Worm (Caenorhabditis elegans): ENCODE results near the gene nhr-8.

Gene nhr-8

DNA sequence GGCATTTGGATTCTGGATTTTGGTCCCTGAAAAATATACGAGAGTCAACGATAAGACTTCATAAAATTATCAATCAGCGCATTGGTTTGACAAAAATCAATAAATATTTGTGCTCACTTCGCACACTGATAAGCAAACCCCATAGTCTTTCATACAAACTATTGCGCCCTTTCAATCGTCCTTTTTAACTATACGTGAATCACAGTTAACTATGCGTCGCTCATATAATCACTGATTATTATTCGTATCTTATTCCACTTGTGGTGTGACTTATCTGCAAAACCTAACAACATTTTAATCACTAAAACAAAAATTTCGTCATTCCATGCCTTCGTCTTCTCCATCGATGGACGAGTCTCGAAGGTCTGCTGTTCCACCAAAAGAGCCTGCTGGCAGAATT lies at the start of gene nhr-8:
Gene nhr-8, plus strand, starts transcription at position 160 of the 400 bp plus-strand sequence.
- TF ChIP-seq dao-5 (tag; optimal IDR thresholded peaks at IDR 0.05) (no peak), him-1 (tag; optimal IDR thresholded peaks at IDR 0.05) (no peak), W03F9.2 (tag; optimal IDR thresholded peaks at IDR 0.05) (no peak)

DNA sequence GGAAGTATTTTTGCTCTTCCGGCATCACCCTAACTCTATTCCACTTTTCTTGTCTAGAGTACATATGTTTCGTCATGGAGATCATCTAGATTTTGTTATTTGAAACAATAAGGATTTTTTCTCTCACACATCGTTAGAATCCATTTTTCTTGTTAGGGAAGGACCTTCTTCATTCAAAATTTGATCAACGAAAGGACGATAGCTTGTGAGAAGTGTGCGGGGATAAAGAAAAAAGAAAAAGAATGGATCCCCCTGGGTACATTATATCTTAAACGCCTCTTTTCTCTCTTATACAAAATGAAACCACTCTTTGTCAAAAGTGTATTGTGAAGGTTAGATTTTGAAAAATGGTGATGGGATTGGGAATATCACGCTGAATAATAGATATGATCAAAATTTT lies 49.2 kb upstream of the nhr-8 start:
- TF ChIP-seq dao-5 (tag; optimal IDR thresholded peaks at IDR 0.05) (no peak), him-1 (tag; optimal IDR thresholded peaks at IDR 0.05) (no peak), W03F9.2 (tag; optimal IDR thresholded peaks at IDR 0.05) (no peak)

DNA sequence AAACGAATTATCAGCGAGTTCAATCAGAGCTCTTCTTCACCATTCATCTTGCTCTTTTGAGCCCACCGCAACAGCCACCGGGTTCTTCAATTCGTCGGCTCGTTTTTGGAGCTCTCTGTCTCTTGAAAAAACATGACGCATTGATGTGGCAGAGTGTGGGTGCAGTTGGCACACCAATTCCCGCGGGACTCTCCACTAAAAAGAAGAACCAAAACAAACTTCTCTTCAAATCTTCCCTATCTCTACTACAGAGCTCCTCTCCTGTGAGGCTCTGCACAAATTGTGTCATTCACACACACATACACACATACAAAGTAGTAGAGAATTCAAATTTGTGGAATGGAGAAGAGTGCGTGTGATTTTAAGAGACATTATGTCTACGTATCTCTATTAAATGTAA lies 47.8 kb upstream of the nhr-8 start:
- no peak for TF ChIP-seq dao-5 (tag; optimal IDR thresholded peaks at IDR 0.05)
- TF ChIP-seq him-1 (tag; optimal IDR thresholded peaks at IDR 0.05): peak; percentile 43

DNA sequence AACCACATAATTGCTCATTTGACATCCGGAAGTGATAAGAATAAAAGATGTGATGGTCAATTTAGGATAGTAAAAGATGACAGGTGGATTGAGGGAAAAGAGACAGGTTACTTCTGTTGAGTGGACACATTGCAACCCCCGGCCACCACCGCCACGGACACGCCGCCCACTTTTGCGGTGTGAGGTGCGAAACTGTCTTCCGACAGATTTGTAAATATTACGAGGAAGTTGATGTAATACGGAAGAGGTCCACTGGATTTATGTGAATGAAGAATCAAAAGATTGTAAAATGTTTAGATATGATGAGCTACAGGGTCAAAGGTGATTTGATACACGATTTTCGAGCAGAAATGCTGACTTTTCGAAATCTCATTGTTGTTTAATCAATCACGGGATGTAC lies 37.9 kb upstream of the nhr-8 start, which contains the start of gene C08G9.2:
Gene C08G9.2, minus strand, starts transcription at position 101 of the 400 bp plus-strand sequence.
- TF ChIP-seq him-1 (tag; optimal IDR thresholded peaks at IDR 0.05) (no peak), dao-5 (tag; optimal IDR thresholded peaks at IDR 0.05) (no peak), W03F9.2 (tag; optimal IDR thresholded peaks at IDR 0.05) (no peak)

DNA sequence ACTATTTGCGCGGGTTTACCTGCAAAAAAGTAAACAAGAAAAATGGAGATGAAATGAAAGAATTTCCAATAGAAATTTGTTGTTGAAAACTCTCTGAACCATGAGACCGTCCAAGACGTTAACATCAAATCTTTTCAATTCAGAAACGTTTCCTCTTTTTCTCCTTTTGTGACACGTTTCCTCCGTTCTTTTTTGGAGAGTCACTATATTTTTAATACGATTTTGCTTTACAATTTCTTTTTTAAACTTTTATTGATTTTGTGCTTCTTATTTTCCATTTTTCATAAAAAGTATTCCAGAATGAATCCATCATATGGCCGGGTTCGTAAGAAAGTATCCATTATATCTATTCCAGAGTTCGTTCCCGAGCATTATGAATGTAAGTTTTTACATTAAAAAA lies 35.9 kb upstream of the nhr-8 start, which contains the start of gene itr-1:
Gene itr-1, plus strand, starts transcription at position 301 of the 400 bp plus-strand sequence.
- TF ChIP-seq W03F9.2 (tag; optimal IDR thresholded peaks at IDR 0.05) (no peak), dao-5 (tag; optimal IDR thresholded peaks at IDR 0.05) (no peak), him-1 (tag; optimal IDR thresholded peaks at IDR 0.05) (no peak)

DNA sequence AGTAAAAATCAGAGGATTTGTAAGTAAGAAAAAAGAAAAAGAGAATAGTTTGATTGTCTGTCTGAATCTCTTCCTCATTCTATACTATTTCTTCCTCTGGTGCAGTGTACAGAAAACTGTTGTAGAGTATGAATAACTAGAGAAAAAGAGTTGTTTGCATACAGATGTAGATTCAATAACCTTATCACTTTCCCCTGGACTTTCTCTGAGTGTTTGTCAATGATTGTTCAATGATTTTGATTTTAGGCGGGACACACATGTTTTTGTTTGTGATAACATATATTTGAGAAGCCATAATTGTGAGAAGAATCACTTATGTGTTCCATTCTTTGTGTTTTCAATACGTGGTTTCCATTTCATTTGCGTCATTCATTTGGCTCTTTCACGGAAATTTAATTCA lies 31.7 kb upstream of the nhr-8 start:
- TF ChIP-seq W03F9.2 (tag; optimal IDR thresholded peaks at IDR 0.05): no peak
- TF ChIP-seq him-1 (tag; optimal IDR thresholded peaks at IDR 0.05): no peak
- TF ChIP-seq dao-5 (tag; optimal IDR thresholded peaks at IDR 0.05): no peak

DNA sequence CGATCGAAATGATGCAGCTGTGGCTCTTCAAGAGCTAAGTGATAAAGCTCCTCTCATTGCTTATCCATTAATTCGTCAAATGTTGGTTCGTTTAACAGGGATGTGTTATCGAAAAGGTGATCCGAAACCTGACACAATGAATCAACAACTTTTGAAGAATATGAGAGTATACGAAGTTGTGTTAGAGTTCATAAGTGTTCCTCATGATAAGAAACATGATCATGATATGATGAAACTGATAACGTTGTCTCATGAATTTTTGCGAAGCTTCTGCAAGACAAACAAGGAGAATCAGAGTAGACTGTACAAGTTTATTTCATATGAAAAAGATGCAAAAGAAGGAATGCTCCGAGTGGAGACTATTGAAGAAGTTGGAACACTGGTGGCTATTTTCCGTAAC lies 21.5 kb upstream of the nhr-8 start:
- TF ChIP-seq W03F9.2 (tag; optimal IDR thresholded peaks at IDR 0.05) (no peak), him-1 (tag; optimal IDR thresholded peaks at IDR 0.05) (no peak), dao-5 (tag; optimal IDR thresholded peaks at IDR 0.05) (no peak)

DNA sequence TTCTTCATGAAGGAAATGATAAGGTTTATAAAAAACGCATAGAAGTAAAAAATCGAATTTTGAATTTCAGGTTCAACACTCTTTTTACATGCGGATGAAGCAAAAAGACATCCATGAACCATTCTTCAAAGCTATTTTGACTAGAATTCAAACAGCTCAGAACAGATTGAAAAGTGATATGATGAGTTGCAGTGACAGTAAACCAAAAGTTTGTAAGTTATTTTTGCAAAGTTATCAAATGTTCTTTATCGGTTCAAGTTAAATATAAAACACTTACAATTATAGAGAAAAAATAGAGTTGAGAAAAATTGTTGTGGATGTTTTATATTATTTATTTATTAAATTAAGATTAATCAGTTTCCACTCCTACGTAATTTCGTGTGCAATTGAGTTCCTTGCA lies 18.3 kb upstream of the nhr-8 start:
- TF ChIP-seq him-1 (tag; optimal IDR thresholded peaks at IDR 0.05) (no peak), W03F9.2 (tag; optimal IDR thresholded peaks at IDR 0.05) (no peak), dao-5 (tag; optimal IDR thresholded peaks at IDR 0.05) (no peak)

DNA sequence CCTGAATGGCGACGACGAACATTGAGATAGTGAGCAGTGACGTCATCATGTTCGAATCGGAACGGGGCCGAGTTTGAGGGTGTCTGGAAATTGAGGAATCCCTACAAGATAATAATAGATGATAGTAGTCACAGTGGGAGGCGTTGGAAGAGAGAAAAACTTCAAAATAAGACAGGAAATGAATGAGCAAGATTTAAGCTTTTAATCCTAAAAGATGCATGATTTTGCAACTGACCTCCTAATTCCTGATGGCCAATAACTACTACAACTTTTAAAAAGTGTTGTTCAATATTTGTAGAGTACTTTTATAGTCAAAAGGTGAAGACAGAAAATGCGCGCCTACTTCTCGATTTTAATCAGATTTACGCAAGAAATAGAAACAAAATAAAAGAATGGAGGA lies 12.5 kb upstream of the nhr-8 start, which contains the start of gene flp-13:
Gene flp-13, minus strand, starts transcription at position 101 of the 400 bp plus-strand sequence.
- TF ChIP-seq dao-5 (tag; optimal IDR thresholded peaks at IDR 0.05) (no peak), W03F9.2 (tag; optimal IDR thresholded peaks at IDR 0.05) (no peak), him-1 (tag; optimal IDR thresholded peaks at IDR 0.05) (no peak)

DNA sequence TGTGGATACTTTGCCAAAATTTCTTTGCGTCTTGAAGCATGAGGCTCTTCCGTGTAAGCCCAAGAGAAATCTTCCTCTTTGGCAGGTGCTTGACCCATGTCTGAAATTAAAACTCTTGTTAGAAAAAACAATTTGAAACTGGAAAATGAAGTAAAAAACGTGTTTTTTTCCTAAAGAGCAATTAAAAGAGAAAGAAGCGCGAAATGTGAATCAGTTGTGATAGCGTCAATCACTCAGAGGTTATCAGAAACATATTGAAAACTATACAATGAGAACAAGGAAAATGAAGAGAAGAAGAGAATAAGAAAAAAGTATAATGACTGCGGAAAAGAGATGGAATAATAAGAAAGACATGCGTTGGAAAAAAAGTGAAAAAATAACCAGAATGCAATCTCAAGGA lies 4.0 kb upstream of the nhr-8 start, which contains the start of gene F33D4.4:
Gene F33D4.4, minus strand, starts transcription at position 101 of the 400 bp plus-strand sequence.
- no peak for TF ChIP-seq him-1 (tag; optimal IDR thresholded peaks at IDR 0.05)
- no peak for TF ChIP-seq dao-5 (tag; optimal IDR thresholded peaks at IDR 0.05)
- TF ChIP-seq W03F9.2 (tag; optimal IDR thresholded peaks at IDR 0.05): no peak

DNA sequence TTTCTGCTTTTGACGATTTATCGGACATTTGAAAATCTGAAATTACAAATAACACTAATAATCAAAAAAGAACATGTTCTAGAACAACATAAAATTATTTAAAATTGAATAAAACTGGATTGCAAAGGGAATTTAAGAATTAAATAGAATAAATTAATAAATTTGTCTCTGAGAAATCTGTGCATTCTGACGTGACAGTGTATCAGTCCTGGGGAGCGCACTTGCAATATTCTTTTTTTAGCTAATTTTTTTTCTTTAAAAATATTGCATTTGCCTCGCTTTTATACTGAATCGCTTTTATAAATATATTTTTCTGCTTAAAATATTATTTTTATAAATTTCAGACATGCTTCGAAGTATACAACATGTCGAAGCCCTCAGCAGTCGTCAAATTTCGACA lies 1.1 kb upstream of the nhr-8 start, which contains the start of the genes mrpl-1, emc-6 and mrps-24:
Gene mrpl-1, minus strand, starts transcription at position 1 of the 400 bp plus-strand sequence.
Gene emc-6, minus strand, starts transcription at position 36 of the 400 bp plus-strand sequence.
Gene mrps-24, plus strand, starts transcription at position 345 of the 400 bp plus-strand sequence.
- TF ChIP-seq him-1 (tag; optimal IDR thresholded peaks at IDR 0.05): no peak
- TF ChIP-seq W03F9.2 (tag; optimal IDR thresholded peaks at IDR 0.05): peak; percentile 92
- no peak for TF ChIP-seq dao-5 (tag; optimal IDR thresholded peaks at IDR 0.05)

DNA sequence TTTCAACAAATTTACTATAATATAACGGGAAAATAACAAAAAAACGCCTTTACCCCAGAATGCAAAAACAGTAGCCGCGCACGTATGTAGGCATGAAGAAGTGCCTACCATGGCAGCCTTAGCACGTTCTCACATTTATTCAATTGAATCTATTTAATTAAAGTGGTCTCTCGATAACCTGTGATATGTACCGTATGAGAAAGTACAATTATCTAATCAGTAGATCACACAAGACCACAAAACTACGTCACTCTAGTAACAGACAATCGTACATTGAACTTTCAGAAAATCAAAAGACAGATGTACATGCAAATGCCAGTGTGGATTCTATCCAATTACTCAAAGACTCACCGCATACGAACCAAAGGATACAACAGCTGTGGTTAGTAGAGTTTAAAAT lies 1.5 kb downstream of the nhr-8 start:
- TF ChIP-seq him-1 (tag; optimal IDR thresholded peaks at IDR 0.05): no peak
- no peak for TF ChIP-seq W03F9.2 (tag; optimal IDR thresholded peaks at IDR 0.05)
- no peak for TF ChIP-seq dao-5 (tag; optimal IDR thresholded peaks at IDR 0.05)

DNA sequence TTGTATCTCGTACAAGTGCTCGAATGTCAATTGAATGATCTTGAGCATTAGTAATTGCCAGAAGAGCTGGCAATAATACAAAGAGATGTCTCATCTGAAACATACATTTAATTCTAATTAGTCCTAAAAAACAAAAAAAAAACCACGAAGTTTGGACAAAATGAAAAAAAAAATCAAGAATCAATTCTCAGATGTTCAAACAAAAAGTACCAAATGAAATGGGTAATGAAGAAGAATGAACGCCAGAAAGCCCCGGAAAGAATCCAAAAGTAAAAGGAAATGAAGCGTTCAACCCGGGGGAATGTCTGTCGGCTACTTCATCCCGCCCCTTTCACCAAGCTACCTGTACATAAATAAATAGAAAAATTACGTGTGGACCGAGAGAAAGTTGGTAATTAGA lies 7.1 kb downstream of the nhr-8 start, which contains the start of gene F33D4.6:
Gene F33D4.6, minus strand, starts transcription at position 101 of the 400 bp plus-strand sequence.
- no peak for TF ChIP-seq him-1 (tag; optimal IDR thresholded peaks at IDR 0.05)
- no peak for TF ChIP-seq W03F9.2 (tag; optimal IDR thresholded peaks at IDR 0.05)
- TF ChIP-seq dao-5 (tag; optimal IDR thresholded peaks at IDR 0.05): no peak

DNA sequence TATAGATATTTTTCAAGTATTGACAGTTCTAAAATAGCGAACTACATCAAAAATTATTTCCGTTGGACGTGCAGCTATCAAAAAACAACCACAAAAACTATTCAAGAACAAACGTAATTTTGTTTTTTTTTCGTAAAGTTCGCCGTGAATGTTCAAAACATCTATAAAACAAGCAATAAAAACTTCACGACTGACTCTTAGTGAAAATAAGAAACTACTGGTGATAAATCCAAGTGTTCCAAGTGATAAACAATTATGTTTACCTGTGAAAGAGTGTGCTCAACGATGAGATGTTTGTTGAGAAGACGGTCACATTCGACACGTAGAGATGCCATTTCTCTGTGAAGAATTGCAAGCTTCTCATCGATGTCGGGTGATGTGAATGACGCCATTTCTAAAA lies 12.0 kb downstream of the nhr-8 start, which contains the start of gene C50F7.6:
Gene C50F7.6, minus strand, starts transcription at position 394 of the 400 bp plus-strand sequence.
- TF ChIP-seq W03F9.2 (tag; optimal IDR thresholded peaks at IDR 0.05): no peak
- TF ChIP-seq him-1 (tag; optimal IDR thresholded peaks at IDR 0.05): no peak
- TF ChIP-seq dao-5 (tag; optimal IDR thresholded peaks at IDR 0.05): no peak

DNA sequence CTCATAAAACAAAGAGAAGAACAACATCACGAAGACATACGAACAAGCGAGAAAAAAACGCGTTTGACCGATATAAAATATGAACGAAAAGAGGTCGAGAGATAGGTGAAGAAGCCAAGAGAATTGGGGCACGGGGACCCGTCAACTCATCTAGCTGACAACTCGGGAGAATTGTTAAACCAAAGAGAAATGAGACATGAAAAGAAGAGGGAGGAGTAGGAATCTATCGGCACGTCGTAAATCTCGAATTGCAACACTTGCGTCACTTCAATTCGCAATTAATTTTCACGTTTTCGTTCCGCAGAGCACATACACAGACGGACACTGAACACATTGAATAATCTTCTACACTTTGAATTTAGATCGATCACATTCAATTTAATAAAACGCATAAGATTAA lies 12.8 kb downstream of the nhr-8 start:
- no peak for TF ChIP-seq dao-5 (tag; optimal IDR thresholded peaks at IDR 0.05)
- no peak for TF ChIP-seq him-1 (tag; optimal IDR thresholded peaks at IDR 0.05)
- no peak for TF ChIP-seq W03F9.2 (tag; optimal IDR thresholded peaks at IDR 0.05)
